Worm (Caenorhabditis elegans) whole organism, late embryonic: ENCODE data around the gene F54D5.9.
A peak's percentile ranks its signal among the peaks of the same experiment; 100 is the strongest.
"Not testable (repeated sequence)": the region's sequence is repeated elsewhere in the genome, so short reads cannot be mapped to it uniquely, and the experiment has no call there.

Experiments used
- K02D7.2 ChIP-seq: sonication (generic microtip); optimal IDR thresholded peaks from 2 replicates; lab custom pipeline; 2017; ENCODE audit warnings: mild to moderate bottlenecking, missing genetic modification characterization, missing compliant biosample characterization
- K09A11.1 ChIP-seq: sonication (generic microtip); optimal IDR thresholded peaks from 2 replicates; lab custom pipeline; 2017; ENCODE audit warnings: antibody characterized with exemption, mild to moderate bottlenecking, missing genetic modification characterization, missing compliant biosample characterization; ENCODE audit not compliant: insufficient read depth
- ceh-14 ChIP-seq: sonication (generic microtip); optimal IDR thresholded peaks from 2 replicates; lab custom pipeline; 2016; ENCODE audit warnings: missing genotype, missing genetic modification characterization, missing compliant biosample characterization
- ceh-18 ChIP-seq: sonication (generic microtip); optimal IDR thresholded peaks from 2 replicates; lab custom pipeline; 2016; ENCODE audit warnings: missing genetic modification characterization, missing compliant biosample characterization
- ceh-22 ChIP-seq: sonication (generic microtip); optimal IDR thresholded peaks from 2 replicates; lab custom pipeline; 2017; ENCODE audit warnings: missing biosample characterization, missing genetic modification characterization
- ceh-30 ChIP-seq: fragments of 150-350 bp; optimal IDR thresholded peaks from 2 replicates; lab custom pipeline; 2014; ENCODE audit warnings: missing biosample characterization, missing genetic modification characterization
- ceh-31 ChIP-seq: sonication (generic microtip); optimal IDR thresholded peaks from 2 replicates; lab custom pipeline; 2016; ENCODE audit warnings: missing genetic modification characterization, missing compliant biosample characterization
- ceh-34 ChIP-seq: sonication (generic microtip); optimal IDR thresholded peaks from 2 replicates; lab custom pipeline; 2016; ENCODE audit warnings: mild to moderate bottlenecking, missing genetic modification characterization, missing compliant biosample characterization
- ceh-45 ChIP-seq: fragments of 200-800 bp; sonication (Bioruptor generic); IDR thresholded peaks from 2 replicates; pipeline ENCODE4 v1.3.6; 2022; ENCODE audit warnings: missing genetic modification reagents, missing genetic modification characterization, missing compliant biosample characterization
- ceh-48 ChIP-seq: sonication (generic microtip); optimal IDR thresholded peaks from 2 replicates; lab custom pipeline; 2016; ENCODE audit warnings: missing genetic modification characterization, inconsistent platforms, missing compliant biosample characterization
- ceh-9 ChIP-seq: sonication (generic microtip); optimal IDR thresholded peaks from 2 replicates; lab custom pipeline; 2016; ENCODE audit warnings: mild to moderate bottlenecking, missing genetic modification characterization, inconsistent platforms, missing compliant biosample characterization
- elt-2 ChIP-seq: sonication (generic microtip); optimal IDR thresholded peaks from 2 replicates; lab custom pipeline; 2016; ENCODE audit warnings: missing genetic modification reagents, missing genetic modification characterization, missing compliant biosample characterization
- ets-4 ChIP-seq: sonication (generic microtip); optimal IDR thresholded peaks from 2 replicates; lab custom pipeline; 2016; ENCODE audit warnings: missing genetic modification characterization, missing compliant biosample characterization
- eyg-1 ChIP-seq: sonication (generic microtip); optimal IDR thresholded peaks from 2 replicates; lab custom pipeline; 2016; ENCODE audit warnings: missing genotype, missing genetic modification characterization, missing compliant biosample characterization
- fax-1 ChIP-seq: sonication (generic microtip); optimal IDR thresholded peaks from 2 replicates; lab custom pipeline; 2016; ENCODE audit warnings: missing genotype, missing genetic modification characterization, missing compliant biosample characterization
- gmeb-2 ChIP-seq: sonication (generic microtip); optimal IDR thresholded peaks from 2 replicates; lab custom pipeline; 2016; ENCODE audit warnings: missing genetic modification characterization, inconsistent platforms, missing compliant biosample characterization
- hlh-8 ChIP-seq: sonication (generic microtip); optimal IDR thresholded peaks from 2 replicates; lab custom pipeline; 2016; ENCODE audit warnings: missing genotype, missing genetic modification characterization, missing compliant biosample characterization
- madf-2 ChIP-seq: sonication (generic microtip); optimal IDR thresholded peaks from 2 replicates; lab custom pipeline; 2017; ENCODE audit warnings: missing genetic modification characterization, missing compliant biosample characterization
- nfya-1 ChIP-seq: sonication (generic microtip); optimal IDR thresholded peaks from 2 replicates; lab custom pipeline; 2017; ENCODE audit warnings: missing genetic modification characterization, mild to moderate bottlenecking, missing compliant biosample characterization, antibody characterized with exemption, moderate library complexity
- nhr-11 ChIP-seq: fragments of 150-350 bp; optimal IDR thresholded peaks from 2 replicates; lab custom pipeline; 2014; ENCODE audit warnings: missing biosample characterization, missing genetic modification characterization
- npax-4 ChIP-seq: sonication (generic microtip); optimal IDR thresholded peaks from 2 replicates; lab custom pipeline; 2016; ENCODE audit warnings: missing genetic modification characterization, missing compliant biosample characterization
- pag-3 ChIP-seq: sonication (generic microtip); optimal IDR thresholded peaks from 2 replicates; lab custom pipeline; 2016; ENCODE audit warnings: missing compliant biosample characterization, missing genetic modification characterization, borderline replicate concordance
- pat-9 ChIP-seq: fragments of 200-800 bp; sonication (Bioruptor generic); optimal IDR thresholded peaks from 2 replicates; lab custom pipeline; 2018; ENCODE audit warnings: mild to moderate bottlenecking, missing genetic modification characterization, moderate library complexity, missing compliant biosample characterization
- pax-1 ChIP-seq: fragments of 150-350 bp; optimal IDR thresholded peaks from 2 replicates; lab custom pipeline; 2014; ENCODE audit warnings: missing biosample characterization, missing genetic modification characterization
- pha-4 ChIP-seq: fragments of 150-350 bp; optimal IDR thresholded peaks from 2 replicates; lab custom pipeline; 2018; ENCODE audit warnings: missing biosample characterization, missing genetic modification reagents, missing genetic modification characterization
- pros-1 ChIP-seq: fragments of 150-350 bp; optimal IDR thresholded peaks from 2 replicates; lab custom pipeline; 2014; ENCODE audit warnings: missing biosample characterization, missing genetic modification reagents, missing genetic modification characterization
- sdc-2 ChIP-seq: sonication (generic microtip); optimal IDR thresholded peaks from 2 replicates; lab custom pipeline; 2016; ENCODE audit warnings: missing genotype, missing genetic modification characterization, missing compliant biosample characterization
- tbx-2 ChIP-seq: sonication (generic microtip); optimal IDR thresholded peaks from 2 replicates; lab custom pipeline; 2016; ENCODE audit warnings: missing genetic modification characterization, missing compliant biosample characterization
- tbx-7 ChIP-seq: sonication (generic microtip); optimal IDR thresholded peaks from 2 replicates; lab custom pipeline; 2016; ENCODE audit warnings: missing genotype, missing genetic modification characterization, missing compliant biosample characterization
- ttx-3 ChIP-seq: sonication (generic microtip); optimal IDR thresholded peaks from 2 replicates; lab custom pipeline; 2016; ENCODE audit warnings: missing genetic modification reagents, missing genetic modification characterization, missing compliant biosample characterization
- zip-5 ChIP-seq: sonication (generic microtip); optimal IDR thresholded peaks from 2 replicates; lab custom pipeline; 2016; ENCODE audit warnings: missing genetic modification characterization, missing compliant biosample characterization
- ztf-16 ChIP-seq: sonication (generic microtip); optimal IDR thresholded peaks from 2 replicates; lab custom pipeline; 2017; ENCODE audit warnings: missing genetic modification characterization, missing compliant biosample characterization

F54D5.9 gene

DNA sequence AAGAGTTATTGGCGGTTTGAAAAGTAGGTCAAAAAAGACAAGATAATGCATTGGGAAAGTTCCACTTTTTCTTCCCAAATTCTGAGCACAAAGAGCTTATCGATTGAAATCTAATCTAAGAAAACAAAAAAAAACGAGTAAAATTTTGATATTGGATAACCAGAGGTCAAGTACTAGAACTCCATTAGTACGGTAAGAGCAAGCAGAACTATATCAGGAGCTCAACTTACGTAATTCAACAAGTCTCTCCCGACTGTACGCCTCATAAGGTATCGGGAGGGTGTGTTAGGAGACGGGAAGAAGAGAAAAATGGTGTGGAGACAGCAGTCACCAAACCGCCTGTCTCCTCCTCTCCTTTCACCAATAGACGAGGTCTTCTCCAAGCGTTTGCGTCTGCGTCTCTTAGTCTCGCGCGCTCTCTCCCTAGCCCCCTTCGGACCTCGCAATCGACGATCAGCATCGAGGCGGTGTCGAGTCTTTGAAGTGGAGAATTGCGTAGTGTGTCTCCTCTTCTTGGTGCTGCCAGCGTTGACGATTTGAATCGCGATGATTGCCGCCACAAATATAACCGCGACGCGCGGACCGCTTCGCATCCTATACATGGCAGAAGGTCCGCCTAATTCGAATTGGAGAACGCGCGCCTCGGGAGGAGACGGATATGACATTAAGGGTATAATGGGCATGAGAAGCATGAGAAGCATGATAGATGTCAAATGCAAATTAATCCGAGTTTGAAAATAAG is 22.5 kb upstream of the F54D5.9 start, which contains the start of gene F54D5.5 (continued):
- no peak for TF ChIP-seq K09A11.1
- TF ChIP-seq pros-1 (tag; lab: Kevin White, UChicago), result peak; percentile 17
- no peak for TF ChIP-seq pha-4 (tag; lab: Kevin White, UChicago)
- TF ChIP-seq nhr-11, result no peak
- TF ChIP-seq ceh-34 (tag; lab: Kevin White, UChicago), result peak; percentile 68
- TF ChIP-seq madf-2, result no peak
- TF ChIP-seq ttx-3 (tag; lab: Kevin White, UChicago), result no peak
- no peak for TF ChIP-seq elt-2 (tag; lab: Kevin White, UChicago)
- peak; percentile 34 for TF ChIP-seq sdc-2
- no peak for TF ChIP-seq pax-1 (tag; lab: Kevin White, UChicago)

DNA sequence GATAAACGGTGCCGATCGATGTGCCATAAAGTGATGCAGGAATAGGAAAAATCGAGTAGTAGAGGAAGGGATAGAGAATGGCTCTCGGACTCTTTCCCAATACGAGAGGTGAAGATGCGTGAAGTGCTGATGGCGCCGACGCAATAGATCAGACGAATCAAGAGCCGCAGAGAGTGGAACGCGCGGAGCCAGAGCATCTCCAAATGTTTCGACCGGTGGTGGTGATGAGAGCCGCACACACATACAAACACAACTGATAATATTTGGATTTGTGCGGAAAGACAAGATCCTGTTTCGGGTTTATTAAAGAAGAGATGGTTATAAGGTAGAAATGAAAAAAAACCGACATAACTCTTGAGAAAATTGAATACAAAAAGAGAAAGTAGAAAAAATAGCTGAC is 19.5 kb upstream of the F54D5.9 start, which contains the start of gene F54D5.15:
Gene F54D5.15, minus strand, starts transcription at position 101 of the 400 bp plus-strand sequence.
- TF ChIP-seq nhr-11, result no peak
- no peak for TF ChIP-seq pag-3 (tag; lab: Kevin White, UChicago)
- TF ChIP-seq eyg-1 (tag; lab: Kevin White, UChicago), result no peak
- no peak for TF ChIP-seq madf-2
- TF ChIP-seq hlh-8 (tag; lab: Kevin White, UChicago), result no peak
- no peak for TF ChIP-seq fax-1 (tag; lab: Kevin White, UChicago)
- no peak for TF ChIP-seq pros-1 (tag; lab: Kevin White, UChicago)
- TF ChIP-seq zip-5 (tag; lab: Kevin White, UChicago), result no peak
- TF ChIP-seq nfya-1 (tag; lab: Kevin White, UChicago), result no peak
- no peak for TF ChIP-seq ceh-14 (tag; lab: Kevin White, UChicago)
- no peak for TF ChIP-seq ceh-9
- no peak for TF ChIP-seq ztf-16 (tag; lab: Kevin White, UChicago)
- no peak for TF ChIP-seq ceh-30
- TF ChIP-seq ceh-18 (tag; lab: Kevin White, UChicago), result no peak
- no peak for TF ChIP-seq npax-4
- no peak for TF ChIP-seq pat-9 (tag; lab: Kevin White, UChicago)
- no peak for TF ChIP-seq gmeb-2 (tag; lab: Kevin White, UChicago)
- TF ChIP-seq ceh-45 (GFP tag; lab: Robert Waterston, UW), result no peak

ce11 chrII:11556338-11556737 is 11.7 kb upstream of the F54D5.9 start, which contains the start of gene F54D5.17:
Gene F54D5.17 (plus strand): TSS chrII:11556638.
- no peak for TF ChIP-seq tbx-7 (tag; lab: Kevin White, UChicago)

DNA sequence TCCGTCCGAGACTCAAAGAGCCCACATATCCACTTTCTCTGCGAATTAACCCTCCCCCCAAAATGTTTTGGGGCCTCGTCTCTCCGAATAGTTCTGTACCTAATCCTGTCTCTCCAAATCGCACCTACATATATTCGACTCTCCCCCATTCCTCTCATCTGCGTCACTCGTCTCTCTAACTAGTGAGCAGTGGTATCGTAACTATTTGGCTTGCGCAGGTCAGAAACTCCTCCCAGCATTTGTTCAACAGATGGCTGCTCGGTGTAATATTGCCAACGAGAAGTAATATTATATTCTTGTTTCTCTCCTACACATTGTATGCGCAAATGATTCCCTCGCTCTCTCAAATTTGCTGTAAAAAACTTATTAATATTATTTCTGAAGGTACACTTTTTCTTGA is 11.0 kb upstream of the F54D5.9 start, which contains the start of gene F54D5.24:
Gene F54D5.24, plus strand, starts transcription at position 316 of the 400 bp plus-strand sequence.
- TF ChIP-seq K02D7.2 (tag; lab: Kevin White, UChicago) (no peak), ceh-31 (tag; lab: Kevin White, UChicago) (no peak), tbx-2 (tag; lab: Kevin White, UChicago) (peak; percentile 5), npax-4 (no peak), hlh-8 (tag; lab: Kevin White, UChicago) (peak; percentile 38), ceh-34 (tag; lab: Kevin White, UChicago) (peak; percentile 64)

ce11 chrII:11551981-11552380 is 7.4 kb upstream of the F54D5.9 start, which contains the start of gene dhgd-1:
Gene dhgd-1 (minus strand): TSS chrII:11552081.
- TF ChIP-seq ceh-22 (tag; lab: Kevin White, UChicago); ceh-48 (tag; lab: Kevin White, UChicago); ets-4: not testable (repeated sequence)
- TF ChIP-seq, all 69 proteins: peak for 0; not testable (repeated sequence) for 69
